Worm (Caenorhabditis elegans): Measurements from ENCODE around the gene B0001.2.

The B0001.2 gene

DNA sequence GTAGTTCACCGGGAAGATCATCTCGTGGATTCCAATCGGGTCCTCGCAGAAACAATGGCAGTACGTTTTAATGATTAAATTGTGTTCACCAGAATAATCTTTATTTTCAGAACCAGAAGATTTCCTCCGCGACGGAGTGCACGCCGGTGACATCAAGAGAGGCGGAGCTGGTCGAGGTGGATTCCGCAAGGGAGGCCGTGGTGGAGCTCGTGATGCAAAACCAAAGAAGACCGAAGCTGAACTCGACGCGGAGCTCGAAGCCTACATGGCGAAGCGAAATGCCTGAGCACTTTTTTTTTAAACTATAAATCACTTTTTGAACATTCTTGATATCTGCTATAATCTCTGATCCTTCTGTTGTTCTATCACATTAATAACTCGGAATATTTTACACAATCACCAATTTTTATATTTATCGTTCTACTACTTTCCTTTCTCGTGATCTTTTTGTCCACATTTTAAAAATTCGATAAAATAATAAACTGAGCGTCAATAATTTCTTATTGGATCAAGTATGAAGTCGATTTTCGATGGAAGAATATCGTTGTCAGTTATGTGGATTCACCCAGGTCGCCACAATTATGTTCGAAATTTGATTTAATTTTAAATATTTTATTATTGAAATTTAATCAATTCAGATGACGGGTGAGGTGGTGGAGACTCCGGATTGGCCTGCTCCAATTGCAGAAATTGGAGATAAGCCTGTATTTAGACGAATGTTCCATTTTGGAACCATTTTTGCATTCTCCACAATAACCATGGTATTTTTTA lies 26.3 kb downstream of the B0001.2 start, which contains the start of gene dhhc-6:
TSS of gene dhhc-6 (plus strand) at position 639 of the 771 bp plus-strand sequence.
- no peak for TF ChIP-seq ceh-28 (tag; optimal IDR thresholded peaks at IDR 0.05)
- no peak for TF ChIP-seq zag-1 (tag; optimal IDR thresholded peaks at IDR 0.05)
- no peak for TF ChIP-seq unc-62 (GFP tag; optimal IDR thresholded peaks at IDR 0.05)
- no peak for TF ChIP-seq ztf-4 (tag; optimal IDR thresholded peaks at IDR 0.05)
- TF ChIP-seq nfya-1 (tag; optimal IDR thresholded peaks at IDR 0.05; ENCODE audit: insufficient read depth): no peak
- no peak for TF ChIP-seq tbx-2 (tag; optimal IDR thresholded peaks at IDR 0.05)
- no peak for TF ChIP-seq nhr-11 (tag; optimal IDR thresholded peaks at IDR 0.05)
- TF ChIP-seq lsy-12 (tag; optimal IDR thresholded peaks at IDR 0.05): no peak

DNA sequence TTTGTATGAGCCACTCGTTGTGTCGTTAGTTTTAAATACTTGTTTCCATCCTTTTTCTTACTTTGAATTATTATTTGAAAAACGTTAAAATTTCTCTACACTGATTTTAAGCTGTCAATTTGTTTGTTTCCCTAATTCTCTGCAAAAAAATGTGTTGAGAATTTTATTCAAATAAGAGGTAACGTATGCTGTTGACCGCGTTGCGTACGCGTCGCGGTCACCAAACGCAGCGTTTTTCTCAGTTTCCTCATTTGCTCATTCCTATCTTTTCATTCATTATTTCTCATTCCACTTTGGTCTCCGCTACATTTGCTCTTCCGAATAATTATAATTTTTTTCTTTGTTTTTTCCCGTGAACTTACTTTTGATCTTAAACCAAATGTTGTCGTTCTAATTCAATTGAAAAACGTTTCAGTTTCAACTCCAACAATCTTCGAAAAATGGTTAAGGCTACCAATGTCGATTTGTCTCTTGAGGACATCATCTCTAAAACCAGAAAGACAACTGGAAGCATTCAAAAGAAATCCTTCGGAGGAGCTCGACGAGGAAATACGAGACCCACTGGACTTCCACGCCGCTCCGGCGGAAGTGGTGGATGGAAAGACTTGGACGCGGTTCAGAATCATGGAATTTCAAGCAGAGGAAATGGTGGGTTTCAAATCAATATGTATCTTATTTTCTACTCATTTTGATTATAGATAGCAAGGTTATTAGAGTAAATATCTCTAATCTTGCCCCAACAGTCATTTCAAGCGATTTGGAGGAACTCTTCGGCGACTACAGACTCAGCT lies 27.7 kb downstream of the B0001.2 start, which contains the start of gene aly-3:
TSS of gene aly-3 (plus strand) at position 409 of the 791 bp plus-strand sequence.
- peak; percentile 59 for TF ChIP-seq pha-4 (tag; optimal IDR thresholded peaks at IDR 0.05)
- TF ChIP-seq ceh-28 (tag; optimal IDR thresholded peaks at IDR 0.05): no peak
- TF ChIP-seq hmg-11 (tag; optimal IDR thresholded peaks at IDR 0.05): peak; percentile 34
- TF ChIP-seq ceh-9 (tag; optimal IDR thresholded peaks at IDR 0.05): no peak
- TF ChIP-seq lin-15B (tag; optimal IDR thresholded peaks at IDR 0.05): peak; percentile 13
- no peak for TF ChIP-seq sea-2 (GFP tag; optimal IDR thresholded peaks at IDR 0.05)
- no peak for TF ChIP-seq nhr-11 (tag; optimal IDR thresholded peaks at IDR 0.05)
- peak; percentile 4 for TF ChIP-seq elt-2 (tag; optimal IDR thresholded peaks at IDR 0.05)
- TF ChIP-seq ama-1 (optimal IDR thresholded peaks at IDR 0.05): peak; percentile 15
- TF ChIP-seq lin-39 (tag; optimal IDR thresholded peaks at IDR 0.05): peak; percentile 9
- peak; percentile 63 for TF ChIP-seq nfya-1 (tag; optimal IDR thresholded peaks at IDR 0.05; ENCODE audit: insufficient read depth)

DNA sequence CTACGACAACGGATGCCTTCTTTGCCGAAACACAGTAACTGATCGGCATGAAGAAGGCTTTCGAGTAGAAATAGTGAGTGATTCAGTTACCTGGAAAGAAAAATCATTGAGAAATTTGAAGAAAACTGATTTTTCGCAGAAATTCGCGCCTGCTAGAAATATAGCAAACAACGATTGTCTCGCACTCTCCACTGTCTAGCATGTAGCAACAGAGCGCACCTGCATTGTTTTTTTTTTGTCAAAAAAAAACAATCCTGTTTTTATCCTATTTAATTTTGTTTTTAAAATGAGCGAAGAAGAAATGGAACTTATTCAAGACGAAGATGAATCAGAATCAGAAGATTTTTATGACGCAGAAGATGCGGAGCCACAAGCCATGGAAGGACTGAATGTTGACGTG lies 29.7 kb downstream of the B0001.2 start, which contains the start of the genes ddb-1 and M18.6:
TSS of gene ddb-1 (minus strand) at position 90 of the 400 bp plus-strand sequence.
TSS of gene M18.6 (plus strand) at position 235 of the 400 bp plus-strand sequence.
- TF ChIP-seq nhr-25 (tag; optimal IDR thresholded peaks at IDR 0.05) (peak; percentile 8), hmg-11 (tag; optimal IDR thresholded peaks at IDR 0.05) (no peak), fos-1 (tag; optimal IDR thresholded peaks at IDR 0.05) (no peak), pqm-1 (tag; optimal IDR thresholded peaks at IDR 0.05) (no peak), unc-39 (tag; optimal IDR thresholded peaks at IDR 0.05) (no peak), lin-15B (tag; optimal IDR thresholded peaks at IDR 0.05) (peak; percentile 68), nfya-1 (tag; optimal IDR thresholded peaks at IDR 0.05; ENCODE audit: insufficient read depth) (peak; percentile 66), elt-2 (tag; optimal IDR thresholded peaks at IDR 0.05) (peak; percentile 2), fkh-10 (GFP tag; optimal IDR thresholded peaks at IDR 0.05) (no peak), ceh-9 (tag; optimal IDR thresholded peaks at IDR 0.05) (no peak), jun-1 (tag; optimal IDR thresholded peaks at IDR 0.05) (no peak), ceh-16 (tag; optimal IDR thresholded peaks at IDR 0.05) (no peak), nhr-43 (tag; optimal IDR thresholded peaks at IDR 0.05; ENCODE audit: poor library complexity, severe bottlenecking) (no peak), snpc-4 (tag; optimal IDR thresholded peaks at IDR 0.05) (peak; percentile 7), lin-39 (tag; optimal IDR thresholded peaks at IDR 0.05) (peak; percentile 30), pha-4 (tag; optimal IDR thresholded peaks at IDR 0.05) (peak; percentile 81), aly-2 (tag; optimal IDR thresholded peaks at IDR 0.05) (no peak)

DNA sequence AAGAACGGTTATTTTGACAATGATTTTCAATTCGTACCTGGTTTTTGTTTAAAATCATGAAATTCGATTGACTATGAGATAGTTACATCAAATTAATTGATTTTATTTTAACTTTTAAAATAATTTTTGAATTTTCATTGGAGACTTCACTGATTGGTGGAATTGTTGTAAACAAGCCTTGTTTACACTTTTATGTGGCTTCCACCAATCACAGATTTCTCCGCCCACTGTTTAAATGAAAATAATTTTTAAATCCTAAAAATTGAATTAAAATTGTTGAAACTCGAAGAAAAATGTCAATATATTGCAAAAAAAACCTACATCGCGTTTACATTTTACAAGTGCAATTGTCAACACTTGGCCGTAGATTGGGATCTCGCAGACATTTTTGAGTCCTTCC lies 30.2 kb downstream of the B0001.2 start:
- TF ChIP-seq nfya-1 (tag; optimal IDR thresholded peaks at IDR 0.05; ENCODE audit: insufficient read depth) (peak; percentile 97), nhr-76 (tag; optimal IDR thresholded peaks at IDR 0.05) (no peak)

DNA sequence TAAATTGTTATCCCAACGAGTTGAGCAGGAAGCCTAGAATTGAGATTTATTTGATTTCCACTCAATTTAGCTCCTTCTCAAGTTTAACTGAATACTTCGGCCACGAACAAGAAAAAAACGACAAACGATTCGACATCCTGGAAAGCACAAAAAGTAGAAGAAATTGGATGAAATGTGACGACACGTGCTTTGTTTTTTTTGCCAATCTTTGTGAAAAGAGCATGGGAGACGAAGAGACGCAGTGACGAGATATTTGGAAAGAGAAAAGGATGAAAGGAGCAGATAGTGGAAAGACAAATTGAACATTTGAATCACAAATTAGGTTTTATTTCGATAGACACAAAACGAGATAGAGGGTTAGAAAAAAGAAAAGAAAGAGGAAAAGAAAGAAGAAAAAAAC lies 36.3 kb downstream of the B0001.2 start:
- TF ChIP-seq nfya-1 (tag; optimal IDR thresholded peaks at IDR 0.05; ENCODE audit: insufficient read depth) (peak; percentile 17), jun-1 (tag; optimal IDR thresholded peaks at IDR 0.05) (no peak), fkh-10 (GFP tag; optimal IDR thresholded peaks at IDR 0.05) (peak; percentile 81)

DNA sequence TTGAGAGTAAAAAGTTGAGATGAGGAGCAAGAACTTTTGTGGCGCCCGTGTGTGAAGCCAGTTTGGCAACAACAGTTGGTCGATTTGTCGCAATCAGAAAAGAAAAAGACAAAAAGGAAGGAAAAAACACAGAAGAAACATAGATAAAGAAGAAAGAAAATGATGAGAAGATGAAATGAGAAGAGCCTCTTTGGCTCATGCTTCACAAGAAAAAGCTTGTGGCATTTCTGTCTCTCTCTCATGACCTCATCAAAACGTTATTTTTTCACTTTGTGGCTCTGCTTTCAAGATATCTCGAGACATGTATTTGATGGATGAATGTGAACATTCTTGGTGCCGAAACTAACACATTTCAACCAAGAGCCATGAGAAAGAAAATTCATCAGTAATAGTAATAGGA lies 37.7 kb downstream of the B0001.2 start:
- TF ChIP-seq nfya-1 (tag; optimal IDR thresholded peaks at IDR 0.05; ENCODE audit: insufficient read depth) (peak; percentile 17), jun-1 (tag; optimal IDR thresholded peaks at IDR 0.05) (no peak), hmg-11 (tag; optimal IDR thresholded peaks at IDR 0.05) (no peak), elt-1 (tag; optimal IDR thresholded peaks at IDR 0.05) (no peak), fkh-2 (tag; optimal IDR thresholded peaks at IDR 0.05) (no peak), egl-5 (tag; optimal IDR thresholded peaks at IDR 0.05) (peak; percentile 43)

Data from whole organism, L3 larva.